Fruit fly (Drosophila melanogaster): ENCODE data around the gene CG8475.

The CG8475 gene

dm6 chr2L:8211070-8211469 lies 14.4 kb upstream of the CG8475 start, which contains the start of gene Ssb-c31a (continued):
- TF ChIP-seq Hsf (GFP tag; optimal IDR thresholded peaks at IDR 0.05) (peak; percentile 62), emc (GFP tag; optimal IDR thresholded peaks at IDR 0.05) (peak; percentile 33), CG4707 (GFP tag; optimal IDR thresholded peaks at IDR 0.05) (no peak), CG18764 (GFP tag; optimal IDR thresholded peaks at IDR 0.05) (peak; percentile 60), CG2202 (tag; optimal IDR thresholded peaks at IDR 0.05) (no peak), Scr (GFP tag; IDR thresholded peaks at IDR 0.05; ENCODE audit: partially characterized antibody) (peak; percentile 86), C15 (GFP tag; IDR thresholded peaks at IDR 0.05) (no peak), hb (GFP tag; IDR thresholded peaks at IDR 0.05; ENCODE audit: partially characterized antibody) (peak; percentile 27; the same call in 1 of the 3 replicates), ken (GFP tag; IDR thresholded peaks at IDR 0.05) (no peak), kni (GFP tag; optimal IDR thresholded peaks at IDR 0.05) (no peak), HLH54F (GFP tag; optimal IDR thresholded peaks at IDR 0.05) (peak; percentile 53), tup (GFP tag; optimal IDR thresholded peaks at IDR 0.05) (peak; percentile 28), Sry-δ (GFP tag; optimal IDR thresholded peaks at IDR 0.05) (peak; percentile 84), tgo (GFP tag; IDR thresholded peaks at IDR 0.05) (peak; percentile 47; the same call in 1 of the 3 replicates), CG8359 (GFP tag; optimal IDR thresholded peaks at IDR 0.05; ENCODE audit: borderline replicate concordance) (no peak), Neu2 (GFP tag; optimal IDR thresholded peaks at IDR 0.05; ENCODE audit: borderline replicate concordance) (no peak), CG1024 (GFP tag; IDR thresholded peaks at IDR 0.05) (no peak), CG17186 (GFP tag; optimal IDR thresholded peaks at IDR 0.05) (peak; percentile 13), Aef1 (GFP tag; IDR thresholded peaks at IDR 0.05) (0 out of 3 replicates have a peak, but pooled peaks have one; percentile 14), Fer2 (tag; optimal IDR thresholded peaks at IDR 0.05) (peak; percentile 15), inv (GFP tag; IDR thresholded peaks at IDR 0.05; ENCODE audit: partially characterized antibody) (peak; percentile 68), Stat92E (GFP tag; optimal IDR thresholded peaks at IDR 0.05) (no peak), gcm2 (GFP tag; optimal IDR thresholded peaks at IDR 0.05) (no peak), Dfd (GFP tag; optimal IDR thresholded peaks at IDR 0.05) (no peak), sob (GFP tag; IDR thresholded peaks at IDR 0.05) (peak; percentile 81), Dek (tag; optimal IDR thresholded peaks at IDR 0.05) (no peak), CG13894 (tag; optimal IDR thresholded peaks at IDR 0.05) (no peak), trem (tag; optimal IDR thresholded peaks at IDR 0.05) (peak; percentile 75), CG5180 (GFP tag; optimal IDR thresholded peaks at IDR 0.05) (no peak), CG32767 (GFP tag; IDR thresholded peaks at IDR 0.05) (no peak), ssp (GFP tag; IDR thresholded peaks at IDR 0.05) (no peak), CG7556 (GFP tag; optimal IDR thresholded peaks at IDR 0.05) (peak; percentile 55), dan (GFP tag; IDR thresholded peaks at IDR 0.05) (no peak), prd (optimal IDR thresholded peaks at IDR 0.05) (no peak), prd (GFP tag; IDR thresholded peaks at IDR 0.05) (peak; percentile 31; the same call in 1 of the 3 replicates), CG3065 (GFP tag; optimal IDR thresholded peaks at IDR 0.05) (no peak), exex (tag; optimal IDR thresholded peaks at IDR 0.05) (peak; percentile 35), Hr3 (GFP tag; optimal IDR thresholded peaks at IDR 0.05) (peak; percentile 18), unpg (GFP tag; optimal IDR thresholded peaks at IDR 0.05) (peak; percentile 38), NfI (GFP tag; optimal IDR thresholded peaks at IDR 0.05) (peak; percentile 72), CG10147 (GFP tag; optimal IDR thresholded peaks at IDR 0.05) (peak; percentile 61), Spps (tag; optimal IDR thresholded peaks at IDR 0.05) (peak; percentile 13), Side (GFP tag; optimal IDR thresholded peaks at IDR 0.05) (peak; percentile 48), run (tag; optimal IDR thresholded peaks at IDR 0.05) (no peak), Hmr (GFP tag; optimal IDR thresholded peaks at IDR 0.05) (peak; percentile 65), Doc2 (GFP tag; IDR thresholded peaks at IDR 0.05) (no peak), CG9797 (GFP tag; optimal IDR thresholded peaks at IDR 0.05) (peak; percentile 15), cato (GFP tag; optimal IDR thresholded peaks at IDR 0.05; ENCODE audit: borderline replicate concordance) (peak; percentile 11), D19B (GFP tag; optimal IDR thresholded peaks at IDR 0.05) (no peak), Kr (GFP tag; optimal IDR thresholded peaks at IDR 0.05) (no peak)
